Fruit fly (Drosophila melanogaster): Measurements from ENCODE around the gene rk.

- TF ChIP-seq h (GFP tag; optimal IDR thresholded peaks at IDR 0.05) (no peak), tai (GFP tag; optimal IDR thresholded peaks at IDR 0.05) (no peak), fru (GFP tag; optimal IDR thresholded peaks at IDR 0.05) (no peak), usp (GFP tag; optimal IDR thresholded peaks at IDR 0.05) (no peak), Sp1 (GFP tag; optimal IDR thresholded peaks at IDR 0.05) (no peak)
Measured at dm6 chr2L:14021646-14022129, 20.6 kb upstream of the rk start.

Measured in whole organism, wandering third instar larva.